Fruit fly (Drosophila melanogaster): ENCODE measurements around the gene Eig71Ej.

- TF ChIP-seq Ets21C (GFP tag; optimal IDR thresholded peaks at IDR 0.05) (no peak), CG9139 (GFP tag; optimal IDR thresholded peaks at IDR 0.05) (no peak), ss (GFP tag; optimal IDR thresholded peaks at IDR 0.05) (no peak), esn (GFP tag; optimal IDR thresholded peaks at IDR 0.05) (no peak), CG6276 (GFP tag; optimal IDR thresholded peaks at IDR 0.05) (no peak), Eip78C (GFP tag) (peak; percentile 53), Lpt (GFP tag; optimal IDR thresholded peaks at IDR 0.05) (no peak)
Measured at dm6 chr3L:15647712-15648621, 12.8 kb downstream of the Eig71Ej start, which contains the start of the genes comm3 and CG43083.
